Worm (Caenorhabditis elegans) whole organism, young adult: Measurements from ENCODE around the gene T22B2.1.

Source experiments
- B0019.2 ChIP-seq: fragments of 200-800 bp; sonication (Bioruptor generic); conservative IDR thresholded peaks from 2 replicates; pipeline ENCODE4 v1.3.6; 2022; ENCODE audit warnings: missing genetic modification reagents, missing genetic modification characterization, missing compliant biosample characterization
- F49E8.2 ChIP-seq: sonication (generic microtip); optimal IDR thresholded peaks from 3 replicates; lab custom pipeline; 2017; ENCODE audit warnings: missing genetic modification characterization, mild to moderate bottlenecking, missing compliant biosample characterization, antibody characterized with exemption, moderate library complexity; ENCODE audit not compliant: insufficient read depth
- ama-1 ChIP-seq, 3 experiments: fragments of 150-350 bp in 1 of 3; sonication (generic microtip) in 2 of 3; optimal IDR thresholded peaks; 2 replicates each; lab custom pipeline; 2014 to 2018; ENCODE audit warnings: missing biosample characterization in 2 of 3, missing genetic modification characterization in 2 of 3, missing genetic modification reagents in 2 of 3
- athp-1 ChIP-seq: sonication (generic microtip); optimal IDR thresholded peaks from 2 replicates; lab custom pipeline; 2017; ENCODE audit warnings: mild to moderate bottlenecking, missing genetic modification characterization, missing compliant biosample characterization
- egrh-3 ChIP-seq: fragments of 200-800 bp; sonication (Bioruptor generic); IDR thresholded peaks from 2 replicates; pipeline ENCODE4 v1.3.6; 2022; ENCODE audit warnings: missing genetic modification reagents, missing genetic modification characterization, missing compliant biosample characterization
- ets-4 ChIP-seq: fragments of 200-800 bp; sonication (Bioruptor generic); optimal IDR thresholded peaks from 2 replicates; lab custom pipeline; 2018; ENCODE audit warnings: mild to moderate bottlenecking, missing genetic modification characterization, missing compliant biosample characterization
- lin-35 ChIP-seq, 3 experiments: fragments of 150-350 bp in 2 of 3; sonication (generic microtip) in 1 of 3; optimal IDR thresholded peaks; 2 replicates each; lab custom pipeline; 2014 to 2018; ENCODE audit warnings: missing biosample characterization in 3 of 3, missing genetic modification characterization in 3 of 3, missing genetic modification reagents in 3 of 3
- nfya-1 ChIP-seq: sonication (generic microtip); optimal IDR thresholded peaks from 2 replicates; lab custom pipeline; 2017; ENCODE audit warnings: antibody characterized with exemption, missing compliant biosample characterization, missing genetic modification characterization, borderline replicate concordance; ENCODE audit not compliant: insufficient read depth
- pbrm-1 ChIP-seq: fragments of 200-800 bp; sonication (Bioruptor generic); IDR thresholded peaks from 2 replicates; pipeline ENCODE4 v1.3.6; 2022; ENCODE audit warnings: missing genetic modification reagents, missing genetic modification characterization, missing compliant biosample characterization
- snpc-4 ChIP-seq, 5 experiments: fragments of 150-350 bp in 1 of 5; sonication (generic microtip) in 4 of 5; optimal IDR thresholded peaks; 2 replicates each; lab custom pipeline; 2014 to 2018; ENCODE audit warnings: missing genetic modification characterization in 5 of 5, missing biosample characterization in 3 of 5, antibody characterized with exemption in 2 of 5, mild to moderate bottlenecking in 2 of 5, missing compliant biosample characterization in 2 of 5, missing genotype in 2 of 5, moderate library complexity in 2 of 5, missing genetic modification reagents in 1 of 5
- ztf-25 ChIP-seq: fragments of 200-800 bp; sonication (Bioruptor generic); IDR thresholded peaks from 2 replicates; pipeline ENCODE4 v1.3.6; 2022; ENCODE audit warnings: missing genetic modification reagents, missing genetic modification characterization, missing compliant biosample characterization

- TF ChIP-seq pbrm-1 (GFP tag; lab: Robert Waterston, UW) (no peak), B0019.2 (GFP tag; lab: Robert Waterston, UW) (no peak), athp-1 (no peak), ets-4 (GFP tag; lab: Kevin White, UChicago) (no peak), ztf-25 (GFP tag; lab: Robert Waterston, UW) (no peak), F49E8.2 (tag; lab: Kevin White, UChicago) (no peak), ama-1 (optimal IDR thresholded peaks at IDR 0.05; lab: Kevin White, UChicago) (no peak), ama-1 (GFP tag; optimal IDR thresholded peaks at IDR 0.05; lab: Kevin White, UChicago) (no peak), snpc-4 (GFP tag; optimal IDR thresholded peaks at IDR 0.05; lab: Kevin White, UChicago) (no peak), snpc-4 (tag; optimal IDR thresholded peaks at IDR 0.05; lab: Kevin White, UChicago) (no peak), lin-35 (GFP tag; optimal IDR thresholded peaks at IDR 0.05; lab: Kevin White, UChicago) (no peak), nfya-1 (tag; lab: Kevin White, UChicago) (no peak), egrh-3 (GFP tag; lab: Robert Waterston, UW) (no peak)
Observed at ce11 chrX:3931350-3931749, 5.5 kb downstream of the T22B2.1 start, which contains the start of gene adt-3.
